Worm (Caenorhabditis elegans) whole organism, L4/young adult: Measurements from ENCODE around the gene clec-126.

Experiments used
- W03F9.2 ChIP-seq: fragments of 150-350 bp; optimal IDR thresholded peaks from 2 replicates; lab custom pipeline; 2014; ENCODE audit warnings: missing biosample characterization, missing genetic modification characterization
- dao-5 ChIP-seq: sonication (generic microtip); optimal IDR thresholded peaks from 2 replicates; lab custom pipeline; 2016; ENCODE audit warnings: missing genotype, missing genetic modification characterization, moderate library complexity, missing compliant biosample characterization
- him-1 ChIP-seq: sonication (generic microtip); optimal IDR thresholded peaks from 2 replicates; lab custom pipeline; 2016; ENCODE audit warnings: missing genotype, missing genetic modification reagents, missing genetic modification characterization, missing compliant biosample characterization

- TF ChIP-seq him-1 (tag; lab: Kevin White, UChicago) (no peak), dao-5 (tag; lab: Kevin White, UChicago) (no peak), W03F9.2 (tag; lab: Kevin White, UChicago) (no peak)
Observed at ce11 chrII:3470549-3470948, 48.7 kb upstream of the clec-126 start, which contains the start of gene Y49F6B.20.
